Worm (Caenorhabditis elegans) whole organism, dauer: ENCODE measurements around the gene sri-6.

Experiments used
- unc-62 ChIP-seq: sonication (generic microtip); optimal IDR thresholded peaks from 2 replicates; lab custom pipeline; 2017; ENCODE audit warnings: missing biosample characterization, missing genetic modification reagents, missing genetic modification characterization

The sri-6 gene

DNA sequence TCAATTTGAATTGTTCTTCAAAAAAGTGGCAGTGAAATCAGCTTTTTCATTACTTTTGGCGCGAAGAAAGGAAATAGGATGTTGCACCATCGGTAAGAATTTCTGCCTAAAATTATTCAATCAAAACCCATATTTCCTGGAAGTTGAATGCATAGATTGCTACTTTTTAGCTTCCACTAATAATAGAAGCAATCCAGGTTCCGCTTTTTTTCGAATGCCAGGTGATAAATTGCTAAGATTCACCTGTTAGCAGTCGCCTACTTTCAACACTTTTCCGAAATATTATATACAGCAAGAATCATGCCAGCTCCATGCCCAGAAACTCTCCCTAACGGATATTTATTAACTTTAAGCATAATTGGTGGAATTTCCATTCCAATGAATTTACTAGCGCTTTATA lies at the start of gene sri-6:
Gene sri-6 (plus strand): TSS at position 301 of the 400 bp plus-strand sequence.
- TF ChIP-seq unc-62 (GFP tag; lab: Kevin White, UChicago) = no peak

DNA sequence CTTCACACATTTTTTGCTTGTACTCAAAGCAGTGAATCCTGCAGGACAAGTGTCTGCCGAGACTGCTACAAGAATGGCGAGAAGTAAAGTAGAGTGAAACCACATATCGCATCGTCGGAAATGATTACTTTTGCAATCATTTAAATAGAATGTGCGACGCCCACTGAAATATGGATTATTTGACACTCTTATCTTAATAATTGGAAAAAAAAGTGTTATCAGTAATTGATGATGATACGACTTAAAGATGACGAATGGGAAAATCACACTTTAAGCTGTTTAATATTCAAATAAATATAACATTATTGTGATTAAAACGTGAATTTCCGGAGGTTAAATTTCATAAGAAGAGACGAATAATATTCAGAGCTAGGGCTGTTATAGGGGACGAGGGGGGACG lies 47.5 kb upstream of the sri-6 start, which contains the start of gene clec-41:
Gene clec-41 (minus strand): TSS at position 147 of the 400 bp plus-strand sequence.
- TF ChIP-seq unc-62 (GFP tag; lab: Kevin White, UChicago) = no peak

- TF ChIP-seq unc-62 (GFP tag; lab: Kevin White, UChicago) = no peak
Measured at ce11 chrV:13138681-13139080, 46.8 kb upstream of the sri-6 start, which contains the start of gene dhc-3. TSS of gene dhc-3 (plus strand) at chrV:13138981.

- no peak for TF ChIP-seq unc-62 (GFP tag; lab: Kevin White, UChicago)
Measured at ce11 chrV:13152575-13152974, 32.9 kb upstream of the sri-6 start, which contains the start of gene noca-1. TSS of gene noca-1 (plus strand) at chrV:13152919.

DNA sequence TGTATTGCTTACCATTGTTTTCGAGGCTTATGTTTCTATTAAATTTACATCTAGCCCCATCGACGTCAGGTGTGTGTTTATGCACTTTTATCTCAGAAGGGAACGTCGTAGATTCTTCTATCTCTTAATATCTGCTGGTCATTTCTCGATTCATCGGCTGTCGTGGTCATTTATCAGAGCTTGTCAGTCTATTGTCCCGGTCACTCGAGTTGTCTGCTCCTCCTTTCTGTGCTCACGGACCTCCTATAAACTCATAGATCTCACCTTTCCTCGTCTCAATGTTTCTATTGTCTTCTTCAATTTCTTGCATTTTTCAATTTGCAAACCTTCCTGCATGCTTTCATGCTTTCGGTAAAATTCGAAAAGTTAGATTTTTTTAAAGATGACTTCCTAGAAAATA lies 31.3 kb upstream of the sri-6 start:
- no peak for TF ChIP-seq unc-62 (GFP tag; lab: Kevin White, UChicago)

ce11 chrV:13157073-13157472 lies 28.4 kb upstream of the sri-6 start:
- TF ChIP-seq unc-62 (GFP tag; lab: Kevin White, UChicago) = no peak

ce11 chrV:13161052-13161451 lies 24.4 kb upstream of the sri-6 start:
- TF ChIP-seq unc-62 (GFP tag; lab: Kevin White, UChicago) = no peak

DNA sequence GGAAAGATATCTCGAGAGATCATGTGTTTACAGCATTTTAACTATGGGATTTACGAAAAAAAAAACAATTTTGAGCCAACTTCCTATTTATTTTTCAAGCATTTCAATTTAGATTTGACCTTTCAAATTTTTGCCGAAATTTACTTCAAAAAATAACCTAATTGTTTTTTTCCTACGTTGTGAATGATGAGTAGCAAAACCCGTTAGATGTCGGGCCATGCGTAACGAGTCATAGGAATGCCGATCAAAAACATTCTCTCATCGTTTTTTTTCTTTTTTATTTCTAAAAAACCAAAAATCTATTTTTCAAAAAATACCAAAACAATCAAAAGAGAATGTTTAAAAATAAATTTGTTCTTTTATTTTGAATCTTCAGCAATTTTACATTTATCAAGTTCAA lies 22.6 kb upstream of the sri-6 start:
- no peak for TF ChIP-seq unc-62 (GFP tag; lab: Kevin White, UChicago)

DNA sequence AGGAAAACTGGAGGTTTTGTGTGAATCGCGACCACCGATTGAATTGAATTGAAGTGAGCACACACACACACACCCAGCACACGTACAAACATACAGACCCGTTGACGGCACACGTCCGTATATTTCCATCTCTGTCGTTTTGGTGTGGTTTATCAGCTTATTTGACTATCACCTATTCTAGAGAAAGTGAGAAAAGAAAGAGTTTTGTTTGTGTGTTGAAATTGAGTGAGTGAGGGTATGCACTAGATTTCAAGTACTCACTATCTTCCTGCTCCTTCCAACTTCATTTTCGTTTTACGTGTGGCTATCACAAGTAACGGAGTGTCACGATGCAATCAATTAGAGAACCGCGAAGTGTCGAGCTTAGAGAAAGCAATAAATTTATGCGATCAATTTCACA lies 21.6 kb upstream of the sri-6 start:
- no peak for TF ChIP-seq unc-62 (GFP tag; lab: Kevin White, UChicago)

ce11 chrV:13165244-13165643 lies 20.2 kb upstream of the sri-6 start:
- no peak for TF ChIP-seq unc-62 (GFP tag; lab: Kevin White, UChicago)

DNA sequence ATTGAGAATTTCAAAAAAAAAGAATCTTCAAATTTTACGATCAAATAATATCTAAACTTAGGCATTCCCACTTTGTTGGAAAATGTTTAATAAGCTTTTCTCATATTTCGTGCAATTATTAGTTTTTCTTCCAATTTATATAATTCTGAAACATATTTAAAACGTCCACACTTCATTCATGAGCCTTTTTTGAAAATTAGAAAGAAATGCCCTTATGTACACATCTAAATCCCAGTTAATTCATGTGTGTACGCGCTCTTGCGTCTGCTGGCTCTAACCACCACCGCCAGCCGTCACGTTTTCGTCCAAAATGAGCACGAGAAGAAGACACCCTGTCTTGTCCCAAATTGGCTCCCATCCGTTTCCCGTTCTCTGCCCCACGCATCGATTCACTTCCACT lies 18.9 kb upstream of the sri-6 start:
- TF ChIP-seq unc-62 (GFP tag; lab: Kevin White, UChicago) = no peak

- TF ChIP-seq unc-62 (GFP tag; lab: Kevin White, UChicago) = no peak
Measured at ce11 chrV:13170497-13170896, 15.0 kb upstream of the sri-6 start.

- TF ChIP-seq unc-62 (GFP tag; lab: Kevin White, UChicago) = no peak
Measured at ce11 chrV:13173718-13174117, 11.8 kb upstream of the sri-6 start.

ce11 chrV:13176117-13176753 lies 9.2 kb upstream of the sri-6 start, which contains the start of gene him-17:
TSS of gene him-17 (plus strand) at chrV:13176711.
- no peak for TF ChIP-seq unc-62 (GFP tag; lab: Kevin White, UChicago)

DNA sequence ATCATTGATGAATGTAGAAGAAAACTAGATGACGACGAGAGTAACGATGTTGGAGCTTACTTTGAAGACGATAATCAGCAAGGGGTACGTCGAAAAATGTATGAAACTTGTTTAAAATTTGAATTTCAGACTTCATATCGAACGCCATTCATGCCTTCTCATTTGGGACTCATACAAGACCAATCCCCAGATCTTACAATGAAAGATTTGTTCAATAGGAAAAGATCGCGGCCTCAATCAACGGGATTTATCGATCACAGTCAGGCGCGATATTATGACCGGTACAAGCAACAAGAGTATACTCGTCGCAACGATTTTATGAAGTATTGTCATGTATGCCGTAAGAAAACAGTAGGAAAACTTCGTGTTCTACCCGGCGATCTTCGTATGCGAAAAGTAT lies 8.7 kb upstream of the sri-6 start:
- TF ChIP-seq unc-62 (GFP tag; lab: Kevin White, UChicago) = no peak

- no peak for TF ChIP-seq unc-62 (GFP tag; lab: Kevin White, UChicago)
Measured at ce11 chrV:13179986-13180591, 5.4 kb upstream of the sri-6 start, which contains the start of gene cni-1. TSS of gene cni-1 (plus strand) at chrV:13180330.

ce11 chrV:13181450-13181849 lies 4.0 kb upstream of the sri-6 start:
- no peak for TF ChIP-seq unc-62 (GFP tag; lab: Kevin White, UChicago)
